Fruit fly (Drosophila melanogaster) whole organism: ENCODE data around the gene CG17325.

Experiments used
- CG8478 ChIP-seq: fragments of >200 bp; optimal IDR thresholded peaks from 2 replicates; lab custom pipeline; 2018; ENCODE audit warnings: inconsistent platforms
- pan ChIP-seq: fragments of >200 bp; optimal IDR thresholded peaks from 2 replicates; lab custom pipeline; 2017
- usp ChIP-seq: fragments of >200 bp; optimal IDR thresholded peaks from 2 replicates; lab custom pipeline; 2017; ENCODE audit warnings: missing biosample characterization, missing genetic modification characterization, mixed read lengths

The CG17325 gene

DNA sequence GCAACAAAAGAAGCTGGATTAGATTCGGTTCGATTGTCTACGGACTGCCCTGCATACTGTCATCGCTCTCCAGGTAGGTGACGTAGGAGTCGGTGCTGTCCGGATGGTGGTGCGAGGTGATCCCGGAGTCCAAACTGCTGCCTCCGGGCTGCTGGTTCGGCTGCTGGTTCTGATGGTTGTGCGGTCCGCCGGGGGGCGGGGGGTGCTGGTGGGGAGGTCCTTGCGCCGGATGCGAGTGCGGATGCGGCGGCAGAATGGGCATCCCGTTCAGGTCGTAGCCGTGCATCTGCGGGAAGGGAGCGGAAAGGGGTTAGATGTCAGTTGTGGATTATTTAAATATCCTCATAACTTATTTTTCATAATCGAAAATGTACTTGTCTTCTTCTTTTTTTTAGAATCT is 48.5 kb downstream of the CG17325 start:
- no peak for TF ChIP-seq usp (GFP tag; lab: Kevin White, UChicago)
- TF ChIP-seq CG8478 (lab: Kevin White, UChicago): no peak
- no peak for TF ChIP-seq pan
